Worm (Caenorhabditis elegans) whole organism, L4 larva: ENCODE data around the gene spig-9.

ENCODE experiments used
- D1046.2 ChIP-seq: fragments of 200-800 bp; sonication (Bioruptor generic); IDR thresholded peaks from 2 replicates; pipeline ENCODE4 v1.3.6; 2022; ENCODE audit warnings: missing genetic modification characterization, missing compliant biosample characterization
- F10B5.3 ChIP-seq: sonication (generic microtip); optimal IDR thresholded peaks from 2 replicates; lab custom pipeline; 2016; ENCODE audit warnings: mild to moderate bottlenecking, missing genetic modification characterization, missing compliant biosample characterization
- F26F4.8 ChIP-seq: fragments of 200-800 bp; sonication (Bioruptor generic); conservative IDR thresholded peaks from 2 replicates; pipeline ENCODE4 v1.3.6; 2022; ENCODE audit warnings: missing genetic modification characterization, missing compliant biosample characterization
- F44E2.7 ChIP-seq: fragments of 200-800 bp; sonication (Bioruptor generic); IDR thresholded peaks from 2 replicates; pipeline ENCODE4 v2.1.2; 2022; ENCODE audit warnings: missing genetic modification characterization, missing compliant biosample characterization
- R02D3.7 ChIP-seq: fragments of 150-350 bp; sonication (generic microtip); optimal IDR thresholded peaks from 3 replicates; lab custom pipeline; 2014; ENCODE audit warnings: missing biosample characterization, missing genetic modification characterization
- T26A8.4 ChIP-seq: fragments of 200-800 bp; sonication (Bioruptor generic); IDR thresholded peaks from 2 replicates; pipeline ENCODE4 v1.3.6; 2022; ENCODE audit warnings: missing genetic modification characterization, missing compliant biosample characterization
- Y105C5A.15 ChIP-seq: fragments of 200-800 bp; sonication (Bioruptor generic); IDR thresholded peaks from 2 replicates; pipeline ENCODE4 v1.3.6; 2022; ENCODE audit warnings: missing genetic modification characterization, missing compliant biosample characterization
- Y48G9A.11 ChIP-seq: fragments of 200-800 bp; sonication (Bioruptor generic); IDR thresholded peaks from 2 replicates; pipeline ENCODE4 v1.3.6; 2022; ENCODE audit warnings: missing genetic modification reagents, missing genetic modification characterization, missing compliant biosample characterization
- Y5F2A.4 ChIP-seq: fragments of 200-800 bp; sonication (Bioruptor generic); optimal IDR thresholded peaks from 2 replicates; lab custom pipeline; 2018; ENCODE audit warnings: mild to moderate bottlenecking, missing genetic modification characterization, missing compliant biosample characterization
- aha-1 ChIP-seq: fragments of 150-350 bp; peaks from one replicate; lab custom pipeline; 2014; ENCODE audit warnings: missing biosample characterization, missing genetic modification characterization
- ama-1 ChIP-seq: fragments of 150-350 bp; optimal IDR thresholded peaks from 2 replicates; lab custom pipeline; 2014; ENCODE audit warnings: inconsistent platforms, mixed read lengths
- arid-1 ChIP-seq: fragments of 200-800 bp; sonication (Bioruptor generic); conservative IDR thresholded peaks from 2 replicates; pipeline ENCODE4 v1.3.6; 2022; ENCODE audit warnings: missing genetic modification reagents, missing genetic modification characterization, missing compliant biosample characterization
- attf-4 ChIP-seq: sonication (generic microtip); optimal IDR thresholded peaks from 3 replicates; lab custom pipeline; 2017; ENCODE audit warnings: missing biosample characterization, missing genetic modification characterization
- ceh-32 ChIP-seq: sonication (generic microtip); optimal IDR thresholded peaks from 2 replicates; lab custom pipeline; 2016; ENCODE audit warnings: mild to moderate bottlenecking, missing genetic modification characterization, missing compliant biosample characterization; ENCODE audit not compliant: poor library complexity
- ceh-44 ChIP-seq: fragments of 200-800 bp; sonication (Bioruptor generic); IDR thresholded peaks from 2 replicates; pipeline ENCODE4 v1.3.6; 2022; ENCODE audit warnings: missing genetic modification reagents, missing genetic modification characterization, missing compliant biosample characterization
- ceh-62 ChIP-seq: sonication (generic microtip); optimal IDR thresholded peaks from 2 replicates; lab custom pipeline; 2017; ENCODE audit warnings: missing biosample characterization, missing genetic modification characterization
- ceh-82 ChIP-seq: sonication (generic microtip); optimal IDR thresholded peaks from 2 replicates; lab custom pipeline; 2017; ENCODE audit warnings: missing biosample characterization, missing genetic modification characterization
- daf-16 ChIP-seq, 3 experiments: sonication (generic microtip); optimal IDR thresholded peaks; 2 replicates each; lab custom pipeline; 2016 to 2017; ENCODE audit warnings: missing genetic modification characterization in 3 of 3, missing genetic modification reagents in 3 of 3, mild to moderate bottlenecking in 2 of 3, missing compliant biosample characterization in 2 of 3, missing biosample characterization in 1 of 3, moderate library complexity in 1 of 3
- daf-19 ChIP-seq: fragments of 200-800 bp; sonication (Bioruptor generic); conservative IDR thresholded peaks from 2 replicates; pipeline ENCODE4 v1.3.6; 2022; ENCODE audit warnings: missing genetic modification characterization, missing compliant biosample characterization
- daf-8 ChIP-seq: fragments of 200-800 bp; sonication (Bioruptor generic); IDR thresholded peaks from 2 replicates; pipeline ENCODE4 v1.3.6; 2022; ENCODE audit warnings: missing genetic modification characterization, missing compliant biosample characterization
- dmd-8 ChIP-seq: fragments of 200-800 bp; sonication (Bioruptor generic); IDR thresholded peaks from 2 replicates; pipeline ENCODE4 v1.3.6; 2022; ENCODE audit warnings: missing genetic modification characterization, missing compliant biosample characterization
- dmd-9 ChIP-seq: fragments of 200-800 bp; sonication (Bioruptor generic); IDR thresholded peaks from 2 replicates; pipeline ENCODE4 v1.3.6; 2022; ENCODE audit warnings: missing genetic modification reagents, missing genetic modification characterization, missing compliant biosample characterization
- dpl-1 ChIP-seq: fragments of 150-350 bp; optimal IDR thresholded peaks from 2 replicates; lab custom pipeline; 2014; ENCODE audit warnings: missing biosample characterization, missing genetic modification reagents, missing genetic modification characterization
- duxl-1 ChIP-seq: sonication (generic microtip); optimal IDR thresholded peaks from 2 replicates; lab custom pipeline; 2016; ENCODE audit warnings: mild to moderate bottlenecking, missing genetic modification characterization, moderate library complexity, missing compliant biosample characterization; ENCODE audit not compliant: poor library complexity
- dve-1 ChIP-seq: sonication (generic microtip); optimal IDR thresholded peaks from 2 replicates; lab custom pipeline; 2017; ENCODE audit warnings: antibody characterized with exemption, mild to moderate bottlenecking, missing genetic modification characterization, missing compliant biosample characterization; ENCODE audit not compliant: insufficient read depth
- fos-1 ChIP-seq: fragments of 150-350 bp; optimal IDR thresholded peaks from 2 replicates; lab custom pipeline; 2014; ENCODE audit warnings: missing biosample characterization, missing genetic modification characterization
- hif-1 ChIP-seq, 2 experiments: sonication (generic microtip); optimal IDR thresholded peaks; 2 replicates each; lab custom pipeline; 2016 to 2017; ENCODE audit warnings: missing compliant biosample characterization in 2 of 2, missing genetic modification characterization in 2 of 2, missing genetic modification reagents in 2 of 2, missing genotype in 2 of 2, mild to moderate bottlenecking in 1 of 2
- hlh-11 ChIP-seq: fragments of 200-800 bp; sonication (Bioruptor generic); optimal IDR thresholded peaks from 2 replicates; lab custom pipeline; 2018; ENCODE audit warnings: mild to moderate bottlenecking, missing genetic modification characterization, missing compliant biosample characterization
- jun-1 ChIP-seq: fragments of 150-350 bp; optimal IDR thresholded peaks from 2 replicates; lab custom pipeline; 2014; ENCODE audit warnings: missing biosample characterization, missing genetic modification reagents, missing genetic modification characterization
- lim-7 ChIP-seq: fragments of 200-800 bp; sonication (Bioruptor generic); IDR thresholded peaks from 2 replicates; pipeline ENCODE4 v1.3.6; 2022; ENCODE audit warnings: missing genetic modification characterization, missing compliant biosample characterization
- lin-13 ChIP-seq: fragments of 150-350 bp; optimal IDR thresholded peaks from 2 replicates; lab custom pipeline; 2014; ENCODE audit warnings: missing biosample characterization, missing genetic modification reagents, missing genetic modification characterization
- lin-15B ChIP-seq: fragments of 150-350 bp; sonication (generic microtip); optimal IDR thresholded peaks from 3 replicates; lab custom pipeline; 2014; ENCODE audit warnings: missing biosample characterization, missing genetic modification characterization
- lir-3 ChIP-seq: sonication (generic microtip); optimal IDR thresholded peaks from 2 replicates; lab custom pipeline; 2016; ENCODE audit warnings: mild to moderate bottlenecking, missing genetic modification characterization, missing compliant biosample characterization
- madf-5 ChIP-seq, 2 experiments: fragments of 200-800 bp; sonication (Bioruptor generic); IDR thresholded peaks; 2 replicates each; pipeline ENCODE4 v1.3.6; 2022; ENCODE audit warnings: missing compliant biosample characterization in 2 of 2, missing genetic modification characterization in 2 of 2
- madf-9 ChIP-seq: fragments of 200-800 bp; sonication (Bioruptor generic); conservative IDR thresholded peaks from 2 replicates; pipeline ENCODE4 v1.3.6; 2022; ENCODE audit warnings: missing genetic modification reagents, missing genetic modification characterization, missing compliant biosample characterization
- nhr-11 ChIP-seq: fragments of 150-350 bp; optimal IDR thresholded peaks from 2 replicates; lab custom pipeline; 2014; ENCODE audit warnings: missing biosample characterization, missing genetic modification characterization
- nhr-111 ChIP-seq: fragments of 200-800 bp; sonication (Bioruptor generic); optimal IDR thresholded peaks from 2 replicates; lab custom pipeline; 2018; ENCODE audit warnings: mild to moderate bottlenecking, missing genetic modification characterization, missing compliant biosample characterization
- nhr-28 ChIP-seq: fragments of 150-350 bp; optimal IDR thresholded peaks from 2 replicates; lab custom pipeline; 2014; ENCODE audit warnings: missing biosample characterization, missing genetic modification characterization
- nhr-76 ChIP-seq: fragments of 150-350 bp; optimal IDR thresholded peaks from 2 replicates; lab custom pipeline; 2014; ENCODE audit warnings: missing biosample characterization, missing genetic modification characterization
- nhr-77 ChIP-seq: fragments of 150-350 bp; optimal IDR thresholded peaks from 2 replicates; lab custom pipeline; 2014; ENCODE audit warnings: missing biosample characterization, missing genetic modification characterization
- pha-4 ChIP-seq, 2 experiments: fragments of 150-350 bp in 1 of 2; fragments of 200-800 bp in 1 of 2; sonication (Bioruptor generic) in 1 of 2; IDR thresholded peaks in 1 of 2; optimal IDR thresholded peaks in 1 of 2; 2 replicates each; pipeline versions ENCODE4 v1.3.6 to Lab custom; 2014 to 2022; ENCODE audit warnings: missing genetic modification characterization in 2 of 2, missing genetic modification reagents in 2 of 2, missing biosample characterization in 1 of 2, missing compliant biosample characterization in 1 of 2
- saeg-2 ChIP-seq: fragments of 200-800 bp; sonication (Bioruptor generic); IDR thresholded peaks from 2 replicates; pipeline ENCODE4 v1.3.6; 2022; ENCODE audit warnings: missing genetic modification reagents, missing genetic modification characterization, missing compliant biosample characterization
- sdz-12 ChIP-seq: fragments of 200-800 bp; sonication (Bioruptor generic); optimal IDR thresholded peaks from 2 replicates; lab custom pipeline; 2018; ENCODE audit warnings: mild to moderate bottlenecking, missing genetic modification characterization, missing compliant biosample characterization
- set-16 ChIP-seq: fragments of 200-800 bp; sonication (Bioruptor generic); IDR thresholded peaks from 2 replicates; pipeline ENCODE4 v1.3.6; 2022; ENCODE audit warnings: missing genetic modification reagents, missing genetic modification characterization, missing compliant biosample characterization
- skn-1 ChIP-seq: fragments of 150-350 bp; optimal IDR thresholded peaks from 2 replicates; lab custom pipeline; 2014; ENCODE audit warnings: missing biosample characterization, missing genetic modification characterization
- spr-1 ChIP-seq: sonication (generic microtip); optimal IDR thresholded peaks from 2 replicates; lab custom pipeline; 2016; ENCODE audit warnings: mild to moderate bottlenecking, missing genetic modification characterization, missing compliant biosample characterization
- spr-3 ChIP-seq: fragments of 200-800 bp; sonication (Bioruptor generic); optimal IDR thresholded peaks from 2 replicates; lab custom pipeline; 2018; ENCODE audit warnings: mild to moderate bottlenecking, missing genetic modification characterization, missing compliant biosample characterization
- tag-97 ChIP-seq: fragments of 200-800 bp; sonication (Bioruptor generic); IDR thresholded peaks from 2 replicates; pipeline ENCODE4 v1.3.6; 2022; ENCODE audit warnings: missing genetic modification characterization, missing compliant biosample characterization
- tra-1 ChIP-seq: fragments of 200-800 bp; sonication (Bioruptor generic); IDR thresholded peaks from 2 replicates; pipeline ENCODE4 v1.3.6; 2022; ENCODE audit warnings: missing genetic modification reagents, missing genetic modification characterization, missing compliant biosample characterization
- unc-39 ChIP-seq: sonication (generic microtip); optimal IDR thresholded peaks from 2 replicates; lab custom pipeline; 2017; ENCODE audit warnings: missing biosample characterization, missing genetic modification characterization
- ztf-11 ChIP-seq: fragments of 150-350 bp; optimal IDR thresholded peaks from 2 replicates; lab custom pipeline; 2014; ENCODE audit warnings: missing biosample characterization, missing genetic modification characterization

spig-9 gene

DNA sequence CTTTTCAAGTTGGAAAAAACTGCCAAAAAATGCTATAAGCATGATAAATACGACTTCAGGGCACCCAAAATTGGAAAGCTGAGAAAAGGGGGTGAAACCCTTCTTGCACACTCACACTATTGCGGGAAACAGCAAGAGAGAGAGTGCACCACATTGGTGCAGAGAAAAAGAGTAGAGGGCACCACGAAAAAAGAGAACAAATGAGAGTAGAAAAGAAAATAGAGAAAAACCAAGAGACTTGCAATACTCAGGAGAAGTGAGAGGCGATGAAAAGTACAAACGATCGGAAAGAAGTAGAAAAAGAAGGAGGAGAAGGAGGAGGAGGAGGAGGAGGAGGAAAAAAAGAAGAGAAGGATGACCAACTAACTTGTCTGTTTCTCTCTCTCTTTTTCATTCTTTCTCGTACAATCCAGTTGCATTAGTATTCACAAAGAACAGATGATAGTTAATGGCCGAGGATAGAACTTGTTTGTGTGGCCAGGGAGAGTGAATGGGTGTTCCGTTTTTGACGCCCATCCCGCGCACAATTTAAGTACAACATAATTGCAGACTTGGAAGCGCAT, 43.6 kb upstream of the spig-9 start (continued):
- TF ChIP-seq F10B5.3 (tag; lab: Kevin White, UChicago) (no peak), duxl-1 (peak; percentile 22), tag-97 (GFP tag; lab: Robert Waterston, UW) (no peak), madf-5 (GFP tag; IDR thresholded peaks at IDR 0.05; lab: Robert Waterston, UW) (no peak), nhr-76 (tag; lab: Kevin White, UChicago) (no peak), nhr-11 (tag; lab: Kevin White, UChicago) (peak; percentile 42), D1046.2 (GFP tag; lab: Robert Waterston, UW) (no peak), hif-1 (tag; optimal IDR thresholded peaks at IDR 0.05; lab: Kevin White, UChicago) (peak in 1 of 2 experiments; percentile 49), ztf-11 (tag; lab: Kevin White, UChicago) (no peak), saeg-2 (GFP tag; lab: Robert Waterston, UW) (no peak), ceh-82 (no peak), dpl-1 (GFP tag; lab: Kevin White, UChicago) (peak; percentile 33), nhr-77 (no peak), ceh-32 (tag; lab: Kevin White, UChicago) (no peak), lin-15B (tag; lab: Kevin White, UChicago) (no peak), Y105C5A.15 (no peak), spr-3 (GFP tag; lab: Kevin White, UChicago) (no peak), set-16 (GFP tag; lab: Robert Waterston, UW) (peak; percentile 84), jun-1 (tag; lab: Kevin White, UChicago) (no peak), tra-1 (GFP tag; lab: Robert Waterston, UW) (no peak; the same call in 1 of the 2 replicates), T26A8.4 (GFP tag; lab: Robert Waterston, UW) (no peak), ama-1 (no peak), daf-8 (no peak), lir-3 (no peak), dmd-9 (no peak), skn-1 (tag; lab: Kevin White, UChicago) (no peak), pha-4 (GFP tag; IDR thresholded peaks at IDR 0.05; lab: Robert Waterston, UW) (peak; percentile 72; the same call in 1 of the 2 replicates), pha-4 (tag; optimal IDR thresholded peaks at IDR 0.05; lab: Kevin White, UChicago) (peak; percentile 6), dmd-8 (GFP tag; lab: Robert Waterston, UW) (0 out of 2 replicates have a peak, but pooled peaks have one; percentile 52), F44E2.7 (GFP tag; lab: Robert Waterston, UW) (no peak), dve-1 (tag; lab: Kevin White, UChicago) (peak; percentile 56), F26F4.8 (GFP tag; lab: Robert Waterston, UW) (no peak), attf-4 (tag; lab: Kevin White, UChicago) (no peak), Y48G9A.11 (no peak), unc-39 (tag; lab: Kevin White, UChicago) (no peak), ceh-62 (no peak), lin-13 (GFP tag; lab: Kevin White, UChicago) (no peak), arid-1 (GFP tag; lab: Robert Waterston, UW) (no peak), nhr-111 (GFP tag; lab: Kevin White, UChicago) (peak; percentile 4), daf-19 (GFP tag; lab: Robert Waterston, UW) (no peak), spr-1 (tag; lab: Kevin White, UChicago) (no peak), daf-16 (GFP tag; optimal IDR thresholded peaks at IDR 0.05; lab: Kevin White, UChicago) (no peak), daf-16 (tag; optimal IDR thresholded peaks at IDR 0.05; lab: Kevin White, UChicago) (peak; percentile 50), hlh-11 (peak; percentile 74), aha-1 (no peak), sdz-12 (GFP tag; lab: Kevin White, UChicago) (no peak), nhr-28 (peak; percentile 32), R02D3.7 (no peak), lim-7 (GFP tag; lab: Robert Waterston, UW) (no peak), Y5F2A.4 (no peak), ceh-44 (GFP tag; lab: Robert Waterston, UW) (no peak), madf-9 (GFP tag; lab: Robert Waterston, UW) (no peak), fos-1 (tag; lab: Kevin White, UChicago) (no peak)
